Fruit fly (Drosophila melanogaster) whole organism, embryonic: Measurements from ENCODE around the gene CG4631.

ENCODE experiments used
- CG1024 ChIP-seq: fragments of 200-800 bp; sonication (Bioruptor generic); IDR thresholded peaks from 2 replicates; pipeline ENCODE4 v1.3.6; 2022; ENCODE audit warnings: missing biosample characterization, missing genetic modification characterization
- CG11696 ChIP-seq: fragments of 200-800 bp; sonication (Bioruptor generic); IDR thresholded peaks from 2 replicates; pipeline ENCODE4 v1.3.6; 2022; ENCODE audit warnings: missing biosample characterization, missing genetic modification characterization
- CG1603 ChIP-seq: fragments of 200-800 bp; sonication (Bioruptor generic); optimal IDR thresholded peaks from 2 replicates; lab custom pipeline; 2019; ENCODE audit warnings: missing biosample characterization, mild to moderate bottlenecking, missing genetic modification characterization, moderate library complexity
- CG34224 ChIP-seq: fragments of 200-800 bp; sonication (Bioruptor generic); IDR thresholded peaks from 3 replicates; pipeline ENCODE4 v1.3.6; 2022; ENCODE audit warnings: missing biosample characterization, missing genetic modification characterization; ENCODE audit not compliant: partially characterized antibody
- CG4424 ChIP-seq: fragments of 200-800 bp; sonication (Bioruptor generic); optimal IDR thresholded peaks from 3 replicates; lab custom pipeline; 2016; ENCODE audit warnings: missing biosample characterization, missing genetic modification characterization
- CG6654 ChIP-seq: fragments of 200-800 bp; sonication (Bioruptor generic); optimal IDR thresholded peaks from 2 replicates; lab custom pipeline; 2017; ENCODE audit warnings: missing biosample characterization, mild to moderate bottlenecking, missing genetic modification characterization
- CG8478 ChIP-seq: fragments of >200 bp; optimal IDR thresholded peaks from 2 replicates; lab custom pipeline; 2018
- Dll ChIP-seq: fragments of 200-800 bp; sonication (Bioruptor generic); IDR thresholded peaks from 4 replicates; pipeline ENCODE4 v1.3.6; 2022; ENCODE audit warnings: missing biosample characterization, missing genetic modification characterization; ENCODE audit not compliant: partially characterized antibody
- HLH3B ChIP-seq: fragments of 200-800 bp; sonication (Bioruptor generic); IDR thresholded peaks from 2 replicates; pipeline ENCODE4 v1.3.6; 2022; ENCODE audit warnings: missing biosample characterization, missing genetic modification characterization
- Hmr ChIP-seq: fragments of 200-800 bp; sonication (Bioruptor generic); optimal IDR thresholded peaks from 3 replicates; lab custom pipeline; 2017; ENCODE audit warnings: mild to moderate bottlenecking, missing biosample characterization, missing genetic modification reagents, missing genetic modification characterization
- gem ChIP-seq: fragments of 200-800 bp; sonication (Bioruptor generic); optimal IDR thresholded peaks from 2 replicates; lab custom pipeline; 2019; ENCODE audit warnings: missing biosample characterization, mild to moderate bottlenecking, missing genetic modification characterization, moderate library complexity
- nau ChIP-seq: fragments of 200-800 bp; sonication (Bioruptor generic); optimal IDR thresholded peaks from 3 replicates; lab custom pipeline; 2017; ENCODE audit warnings: missing biosample characterization, mild to moderate bottlenecking, missing genetic modification characterization, missing genetic modification reagents
- trh ChIP-seq: fragments of 200-800 bp; sonication (Bioruptor generic); optimal IDR thresholded peaks from 2 replicates; lab custom pipeline; 2016; ENCODE audit warnings: missing biosample characterization, missing genetic modification characterization
- vfl ChIP-seq: fragments of 200-800 bp; sonication (Bioruptor generic); optimal IDR thresholded peaks from 2 replicates; lab custom pipeline; 2016; ENCODE audit warnings: missing biosample characterization, missing genetic modification characterization

DNA sequence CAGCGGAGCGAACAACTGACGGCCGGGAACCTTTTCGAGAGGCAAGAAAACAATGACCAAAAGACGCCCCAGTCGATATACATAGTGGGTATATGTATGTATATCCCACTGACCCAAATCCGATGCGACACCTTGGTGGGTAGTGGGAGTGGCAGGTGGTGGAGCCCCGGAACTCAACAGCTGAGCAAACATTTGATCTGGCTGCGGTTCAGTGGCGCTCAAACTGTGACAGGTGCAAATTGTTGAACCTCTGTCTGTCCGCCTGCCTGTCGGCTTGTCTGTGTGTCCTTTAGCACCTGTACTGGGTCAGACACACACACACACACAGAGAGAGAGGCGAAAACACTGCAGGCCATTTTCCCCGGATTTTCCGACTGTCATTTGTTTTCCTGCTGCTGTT lies 36.3 kb downstream of the CG4631 start:
- TF ChIP-seq HLH3B (GFP tag; lab: Robert Waterston, UW) (no peak), gem (tag; lab: Kevin White, UChicago) (no peak), CG1603 (tag; lab: Kevin White, UChicago) (no peak), CG34224 (GFP tag; lab: Robert Waterston, UW) (no peak), vfl (GFP tag; lab: Kevin White, UChicago) (no peak), CG11696 (GFP tag; lab: Robert Waterston, UW) (no peak), Dll (GFP tag; lab: Robert Waterston, UW) (no peak), CG6654 (GFP tag; lab: Kevin White, UChicago) (peak; percentile 88), nau (GFP tag; lab: Kevin White, UChicago) (no peak), CG1024 (GFP tag; lab: Robert Waterston, UW) (no peak), CG8478 (lab: Kevin White, UChicago) (no peak), CG4424 (GFP tag; lab: Kevin White, UChicago) (no peak), Hmr (GFP tag; lab: Kevin White, UChicago) (no peak), trh (no peak)
